Fruit fly (Drosophila melanogaster): Measurements from ENCODE around the gene Est-Q.

dm6 chr3L:21516716-21517266, 15.6 kb downstream of the Est-Q start:
- peak; percentile 50 for TF ChIP-seq Smox (GFP tag; optimal IDR thresholded peaks at IDR 0.05)
- no peak for TF ChIP-seq Blimp-1 (GFP tag; optimal IDR thresholded peaks at IDR 0.05)
- TF ChIP-seq dac (GFP tag; optimal IDR thresholded peaks at IDR 0.05) = no peak
- peak; percentile 31 for TF ChIP-seq acj6 (GFP tag; optimal IDR thresholded peaks at IDR 0.05)
